Worm (Caenorhabditis elegans): ENCODE results near the gene asp-4.

DNA sequence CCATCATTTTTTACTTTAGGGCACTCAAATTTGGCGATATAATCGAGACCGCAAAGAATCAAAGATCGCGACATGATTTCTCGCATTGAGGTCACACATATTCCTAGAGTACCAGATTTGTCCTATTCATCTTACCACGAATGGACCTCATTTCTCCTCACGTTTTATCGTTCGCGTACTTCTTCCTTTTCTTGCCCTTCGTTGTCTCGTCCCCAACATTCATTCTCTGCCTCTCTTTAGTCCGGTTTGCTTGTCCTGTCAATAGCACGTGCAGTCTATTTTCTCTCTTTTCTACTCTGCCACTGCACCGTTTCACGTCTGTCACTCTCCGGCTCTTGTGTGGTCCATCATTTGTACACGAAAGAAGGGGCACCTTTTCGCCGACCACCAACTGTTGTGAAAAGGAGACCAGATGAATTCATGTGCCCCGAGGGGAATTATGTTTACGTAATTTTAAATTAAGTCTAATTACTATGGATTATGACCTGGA lies 30.1 kb upstream of the asp-4 start:
- TF ChIP-seq nhr-237 (tag; optimal IDR thresholded peaks at IDR 0.05) (peak; percentile 29), unc-120 (tag; optimal IDR thresholded peaks at IDR 0.05; ENCODE audit: poor library complexity, severe bottlenecking) (peak; percentile 76), lsy-2 (tag; optimal IDR thresholded peaks at IDR 0.05) (no peak), nhr-76 (tag; optimal IDR thresholded peaks at IDR 0.05) (no peak), nhr-28 (tag; optimal IDR thresholded peaks at IDR 0.05) (no peak), tbx-8 (GFP tag; optimal IDR thresholded peaks at IDR 0.05) (no peak), elt-3 (tag; optimal IDR thresholded peaks at IDR 0.05) (no peak)
